Worm (Caenorhabditis elegans) whole organism, L3 larva: ENCODE data around the gene idpc-5.

Experiments
- R02D3.7 ChIP-seq: fragments of 150-350 bp; optimal IDR thresholded peaks from 2 replicates; lab custom pipeline; 2014; ENCODE audit warnings: missing biosample characterization, missing genetic modification characterization
- ceh-16 ChIP-seq: sonication (generic microtip); optimal IDR thresholded peaks from 2 replicates; lab custom pipeline; 2017; ENCODE audit warnings: missing biosample characterization, missing genetic modification characterization
- ceh-28 ChIP-seq: fragments of 150-350 bp; optimal IDR thresholded peaks from 2 replicates; lab custom pipeline; 2014; ENCODE audit warnings: missing biosample characterization, missing genetic modification reagents, missing genetic modification characterization
- ceh-82 ChIP-seq: fragments of 150-350 bp; optimal IDR thresholded peaks from 2 replicates; lab custom pipeline; 2014; ENCODE audit warnings: missing biosample characterization, missing genetic modification characterization
- ceh-9 ChIP-seq: sonication (generic microtip); optimal IDR thresholded peaks from 2 replicates; lab custom pipeline; 2018; ENCODE audit warnings: missing biosample characterization, missing genetic modification characterization
- egl-27 ChIP-seq: sonication (generic microtip); optimal IDR thresholded peaks from 4 replicates; lab custom pipeline; 2017; ENCODE audit warnings: missing biosample characterization, missing genetic modification reagents, missing genetic modification characterization
- egl-5 ChIP-seq: fragments of 150-350 bp; optimal IDR thresholded peaks from 2 replicates; lab custom pipeline; 2017; ENCODE audit warnings: missing biosample characterization, missing genetic modification reagents, missing genetic modification characterization, inconsistent platforms
- elt-1 ChIP-seq: fragments of 150-350 bp; optimal IDR thresholded peaks from 2 replicates; lab custom pipeline; 2014; ENCODE audit warnings: missing biosample characterization, missing genetic modification characterization
- elt-2 ChIP-seq: sonication (generic microtip); optimal IDR thresholded peaks from 2 replicates; lab custom pipeline; 2016; ENCODE audit warnings: missing genetic modification reagents, mild to moderate bottlenecking, missing genetic modification characterization, missing compliant biosample characterization
- elt-3 ChIP-seq, 3 experiments: fragments of 150-350 bp in 1 of 3; sonication (generic microtip) in 2 of 3; optimal IDR thresholded peaks; 2 replicates in 2 of 3; 4 replicates in 1 of 3; lab custom pipeline; 2014 to 2017; ENCODE audit warnings: missing biosample characterization in 3 of 3, missing genetic modification characterization in 3 of 3
- eor-1 ChIP-seq, 2 experiments: fragments of 150-350 bp; optimal IDR thresholded peaks; 2 replicates each; lab custom pipeline; 2014 to 2018; ENCODE audit warnings: missing biosample characterization in 2 of 2, missing genetic modification characterization in 2 of 2
- fkh-10 ChIP-seq: sonication (generic microtip); optimal IDR thresholded peaks from 2 replicates; lab custom pipeline; 2017; ENCODE audit warnings: missing biosample characterization, missing genetic modification reagents, missing genetic modification characterization
- fos-1 ChIP-seq: fragments of 150-350 bp; optimal IDR thresholded peaks from 2 replicates; lab custom pipeline; 2014; ENCODE audit warnings: missing biosample characterization, missing genetic modification characterization
- hmg-11 ChIP-seq: sonication (generic microtip); optimal IDR thresholded peaks from 2 replicates; lab custom pipeline; 2016; ENCODE audit warnings: missing genetic modification characterization, missing compliant biosample characterization
- lin-15B ChIP-seq: fragments of 150-350 bp; optimal IDR thresholded peaks from 2 replicates; lab custom pipeline; 2014; ENCODE audit warnings: missing biosample characterization, missing genetic modification characterization
- lin-39 ChIP-seq: fragments of 150-350 bp; optimal IDR thresholded peaks from 2 replicates; lab custom pipeline; 2018; ENCODE audit warnings: missing biosample characterization, missing genetic modification reagents, missing genetic modification characterization
- lsy-12 ChIP-seq: sonication (generic microtip); optimal IDR thresholded peaks from 2 replicates; lab custom pipeline; 2016; ENCODE audit warnings: mild to moderate bottlenecking, missing genetic modification characterization, missing compliant biosample characterization
- mml-1 ChIP-seq: fragments of 150-350 bp; sonication (generic microtip); optimal IDR thresholded peaks from 3 replicates; lab custom pipeline; 2014; ENCODE audit warnings: missing biosample characterization, missing genetic modification characterization
- nfya-1 ChIP-seq: sonication (generic microtip); optimal IDR thresholded peaks from 2 replicates; lab custom pipeline; 2017; ENCODE audit warnings: missing genetic modification characterization, mild to moderate bottlenecking, missing compliant biosample characterization, antibody characterized with exemption, moderate library complexity; ENCODE audit not compliant: insufficient read depth
- nhr-11 ChIP-seq: fragments of 150-350 bp; optimal IDR thresholded peaks from 2 replicates; lab custom pipeline; 2014; ENCODE audit warnings: missing biosample characterization, missing genetic modification characterization
- nhr-12 ChIP-seq: fragments of 150-350 bp; optimal IDR thresholded peaks from 2 replicates; lab custom pipeline; 2014; ENCODE audit warnings: missing biosample characterization, missing genetic modification characterization
- nhr-237 ChIP-seq: fragments of 150-350 bp; optimal IDR thresholded peaks from 2 replicates; lab custom pipeline; 2014; ENCODE audit warnings: missing biosample characterization, missing genetic modification characterization
- nhr-25 ChIP-seq: sonication (generic microtip); optimal IDR thresholded peaks from 2 replicates; lab custom pipeline; 2017; ENCODE audit warnings: missing biosample characterization, missing genetic modification characterization
- nhr-43 ChIP-seq: sonication (generic microtip); optimal IDR thresholded peaks from 2 replicates; lab custom pipeline; 2016; ENCODE audit warnings: mild to moderate bottlenecking, missing genetic modification characterization, missing compliant biosample characterization; ENCODE audit not compliant: poor library complexity, severe bottlenecking
- nhr-67 ChIP-seq: fragments of 150-350 bp; optimal IDR thresholded peaks from 2 replicates; lab custom pipeline; 2014; ENCODE audit warnings: missing biosample characterization, missing genetic modification characterization
- nhr-76 ChIP-seq: fragments of 150-350 bp; sonication (generic microtip); optimal IDR thresholded peaks from 5 replicates; lab custom pipeline; 2014; ENCODE audit warnings: missing biosample characterization, missing genetic modification characterization
- nhr-77 ChIP-seq: fragments of 150-350 bp; optimal IDR thresholded peaks from 2 replicates; lab custom pipeline; 2014; ENCODE audit warnings: missing biosample characterization, missing genetic modification characterization
- pqm-1 ChIP-seq: fragments of 150-350 bp; optimal IDR thresholded peaks from 2 replicates; lab custom pipeline; 2017; ENCODE audit warnings: missing biosample characterization, missing genetic modification characterization, inconsistent platforms
- sea-2 ChIP-seq: fragments of 150-350 bp; sonication (generic microtip); optimal IDR thresholded peaks from 4 replicates; lab custom pipeline; 2014; ENCODE audit warnings: missing biosample characterization, missing genetic modification reagents, missing genetic modification characterization
- snpc-4 ChIP-seq: fragments of 150-350 bp; optimal IDR thresholded peaks from 2 replicates; lab custom pipeline; 2014; ENCODE audit warnings: missing biosample characterization, missing genetic modification characterization
- tbx-2 ChIP-seq: sonication (generic microtip); optimal IDR thresholded peaks from 2 replicates; lab custom pipeline; 2016; ENCODE audit warnings: mild to moderate bottlenecking, missing genetic modification characterization, missing compliant biosample characterization
- unc-39 ChIP-seq: sonication (generic microtip); optimal IDR thresholded peaks from 4 replicates; lab custom pipeline; 2017; ENCODE audit warnings: missing biosample characterization, missing genetic modification characterization
- zag-1 ChIP-seq: fragments of 150-350 bp; optimal IDR thresholded peaks from 2 replicates; lab custom pipeline; 2014; ENCODE audit warnings: missing biosample characterization, missing genetic modification characterization
- ztf-4 ChIP-seq: fragments of 150-350 bp; optimal IDR thresholded peaks from 2 replicates; lab custom pipeline; 2014; ENCODE audit warnings: missing biosample characterization, missing genetic modification characterization

idpc-5 gene

ce11 chrV:9630944-9631343, 8.2 kb upstream of the idpc-5 start, which contains the start of gene T06E4.5:
T06E4.5 (plus strand) TSS chrV:9631244.
- TF ChIP-seq nfya-1 (tag; lab: Kevin White, UChicago) (no peak), eor-1 (tag; optimal IDR thresholded peaks at IDR 0.05; lab: Kevin White, UChicago) (no peak), snpc-4 (tag; lab: Kevin White, UChicago) (no peak), sea-2 (GFP tag; lab: Kevin White, UChicago) (no peak), nhr-67 (tag; lab: Kevin White, UChicago) (no peak), nhr-25 (tag; lab: Kevin White, UChicago) (no peak), unc-39 (no peak), elt-1 (tag; lab: Kevin White, UChicago) (no peak), hmg-11 (tag; lab: Kevin White, UChicago) (no peak), R02D3.7 (tag; lab: Kevin White, UChicago) (no peak), elt-2 (no peak), nhr-43 (tag; lab: Kevin White, UChicago) (no peak), egl-5 (tag; lab: Kevin White, UChicago) (no peak), fos-1 (no peak), lin-15B (no peak), nhr-12 (tag; lab: Kevin White, UChicago) (no peak), lin-39 (tag; lab: Kevin White, UChicago) (no peak), pqm-1 (tag; lab: Kevin White, UChicago) (no peak), nhr-77 (tag; lab: Kevin White, UChicago) (no peak), nhr-11 (tag; lab: Kevin White, UChicago) (no peak)

DNA sequence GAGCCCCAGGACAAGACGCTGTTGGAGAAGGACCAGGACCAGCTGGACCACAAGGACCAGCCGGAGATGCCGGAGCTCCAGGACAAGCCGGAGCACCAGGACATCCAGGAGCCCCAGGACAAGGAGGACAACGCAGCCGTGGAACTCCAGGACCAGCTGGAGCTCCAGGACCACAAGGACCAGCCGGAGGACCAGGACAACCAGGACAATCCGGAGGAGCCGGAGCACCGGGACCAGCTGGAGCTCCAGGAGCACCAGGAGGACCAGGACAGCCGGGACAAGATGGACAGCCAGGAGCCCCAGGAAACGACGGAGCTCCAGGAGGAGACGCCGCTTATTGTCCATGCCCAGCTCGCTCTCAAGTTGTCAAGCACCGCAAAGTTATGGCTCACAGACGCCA, 7.8 kb upstream of the idpc-5 start:
- TF ChIP-seq pqm-1 (tag; lab: Kevin White, UChicago) (no peak), ztf-4 (tag; lab: Kevin White, UChicago) (no peak), fkh-10 (GFP tag; lab: Kevin White, UChicago) (no peak), zag-1 (tag; lab: Kevin White, UChicago) (no peak), mml-1 (tag; lab: Kevin White, UChicago) (no peak), eor-1 (tag; optimal IDR thresholded peaks at IDR 0.05; lab: Kevin White, UChicago) (no peak), fos-1 (no peak), unc-39 (no peak), elt-3 (tag; optimal IDR thresholded peaks at IDR 0.05; lab: Kevin White, UChicago) (no peak), elt-1 (tag; lab: Kevin White, UChicago) (no peak), lsy-12 (tag; lab: Kevin White, UChicago) (no peak), ceh-9 (tag; lab: Kevin White, UChicago) (no peak), nfya-1 (tag; lab: Kevin White, UChicago) (no peak), nhr-77 (tag; lab: Kevin White, UChicago) (no peak), ceh-28 (tag; lab: Kevin White, UChicago) (no peak), tbx-2 (tag; lab: Kevin White, UChicago) (no peak), sea-2 (GFP tag; lab: Kevin White, UChicago) (no peak), lin-39 (tag; lab: Kevin White, UChicago) (no peak), nhr-76 (tag; lab: Kevin White, UChicago) (no peak), ceh-16 (tag; lab: Kevin White, UChicago) (no peak)

ce11 chrV:9629643-9630042, 6.9 kb upstream of the idpc-5 start, which contains the start of gene col-146:
col-146 (plus strand) TSS chrV:9629943.
- TF ChIP-seq nhr-25 (tag; lab: Kevin White, UChicago), result peak; percentile 26
- TF ChIP-seq nhr-237 (tag; lab: Kevin White, UChicago), result no peak

DNA sequence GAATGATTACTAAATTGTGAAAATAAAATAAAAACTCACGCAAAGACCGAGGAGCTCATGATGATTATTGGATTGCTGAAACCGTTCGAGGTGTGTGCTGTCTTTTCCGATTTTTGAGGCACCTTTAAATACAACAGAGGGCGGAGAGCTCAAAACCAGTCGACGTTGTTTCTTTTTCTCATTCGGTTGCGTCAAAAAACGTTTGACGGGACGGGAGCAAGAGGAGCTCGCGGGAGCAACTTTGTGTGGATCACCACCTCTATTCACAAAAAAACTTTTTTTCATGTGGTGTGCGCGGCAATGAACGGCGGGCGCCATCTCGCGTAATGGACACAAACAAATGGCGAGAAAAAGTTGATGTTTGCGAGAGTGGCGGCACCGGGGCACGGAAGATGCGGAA, 6.4 kb upstream of the idpc-5 start, which contains the start of gene idpc-3:
Gene idpc-3 (minus strand): TSS at position 101 of the 400 bp plus-strand sequence.
- no peak for TF ChIP-seq elt-3 (tag; optimal IDR thresholded peaks at IDR 0.05; lab: Kevin White, UChicago)
- no peak for TF ChIP-seq ceh-9 (tag; lab: Kevin White, UChicago)
- TF ChIP-seq nfya-1 (tag; lab: Kevin White, UChicago), result no peak
- no peak for TF ChIP-seq fkh-10 (GFP tag; lab: Kevin White, UChicago)
- no peak for TF ChIP-seq lsy-12 (tag; lab: Kevin White, UChicago)
- no peak for TF ChIP-seq nhr-76 (tag; lab: Kevin White, UChicago)
- no peak for TF ChIP-seq egl-27 (tag; lab: Kevin White, UChicago)
- no peak for TF ChIP-seq nhr-237 (tag; lab: Kevin White, UChicago)
- TF ChIP-seq egl-5 (tag; lab: Kevin White, UChicago), result no peak
- no peak for TF ChIP-seq zag-1 (tag; lab: Kevin White, UChicago)
- TF ChIP-seq tbx-2 (tag; lab: Kevin White, UChicago), result no peak
- no peak for TF ChIP-seq mml-1 (tag; lab: Kevin White, UChicago)
- TF ChIP-seq ceh-82 (tag; lab: Kevin White, UChicago), result no peak
